Fruit fly (Drosophila melanogaster): ENCODE results near the gene salt.

salt gene

DNA sequence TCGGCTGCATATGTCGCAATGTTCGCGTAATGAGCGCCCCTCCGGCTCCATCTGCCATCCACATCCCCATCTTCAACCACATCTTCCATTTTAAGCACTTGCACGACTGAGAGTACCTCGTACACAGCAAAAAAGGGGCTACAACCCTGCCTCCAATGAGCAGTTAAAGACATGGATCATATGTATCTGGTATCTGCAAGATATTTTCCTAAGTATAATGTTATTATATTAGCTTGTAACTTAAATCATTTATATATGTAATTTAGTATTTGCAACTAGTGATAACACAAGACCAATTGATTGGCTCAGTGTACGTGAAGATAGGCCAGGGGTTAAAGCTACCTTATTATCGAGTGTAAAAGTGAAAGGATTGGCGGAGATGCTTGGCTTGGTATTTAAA is 8.2 kb upstream of the salt start:
- TF ChIP-seq Myc (optimal IDR thresholded peaks at IDR 0.05) (no peak), insv (optimal IDR thresholded peaks at IDR 0.05) (no peak), h (optimal IDR thresholded peaks at IDR 0.05) (no peak), psq (optimal IDR thresholded peaks at IDR 0.05) (no peak), Sin3A (optimal IDR thresholded peaks at IDR 0.05) (no peak), ttk (optimal IDR thresholded peaks at IDR 0.05) (no peak)

DNA sequence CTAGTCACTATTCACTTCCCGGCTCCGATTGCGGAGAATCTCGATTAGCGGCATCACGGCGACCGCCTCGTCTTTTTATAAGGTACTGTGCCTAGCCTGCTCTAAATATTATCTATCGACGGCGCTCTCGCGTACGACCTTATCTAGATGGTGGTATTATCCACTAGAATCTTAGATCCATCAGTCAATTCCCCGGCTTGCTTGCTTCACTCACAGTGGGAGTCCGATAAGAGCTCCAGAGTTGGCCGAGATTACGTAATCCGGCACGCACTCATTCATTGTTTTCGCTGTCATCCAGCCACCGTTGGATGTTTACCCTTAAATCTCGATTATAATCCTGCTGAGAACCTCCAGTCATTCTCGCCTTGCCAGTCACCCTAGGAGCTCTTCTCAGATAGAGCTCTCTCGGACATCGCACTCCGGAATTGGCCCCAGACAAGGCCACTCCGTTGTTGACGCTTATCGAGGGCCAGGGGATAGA is 7.1 kb upstream of the salt start, which contains the start of gene Smvt:
TSS of gene Smvt (minus strand) at position 51 of the 481 bp plus-strand sequence.
- TF ChIP-seq Sin3A (optimal IDR thresholded peaks at IDR 0.05) (no peak), psq (optimal IDR thresholded peaks at IDR 0.05) (no peak), insv (optimal IDR thresholded peaks at IDR 0.05) (no peak), ttk (optimal IDR thresholded peaks at IDR 0.05) (no peak), h (optimal IDR thresholded peaks at IDR 0.05) (no peak), Myc (optimal IDR thresholded peaks at IDR 0.05) (no peak)

DNA sequence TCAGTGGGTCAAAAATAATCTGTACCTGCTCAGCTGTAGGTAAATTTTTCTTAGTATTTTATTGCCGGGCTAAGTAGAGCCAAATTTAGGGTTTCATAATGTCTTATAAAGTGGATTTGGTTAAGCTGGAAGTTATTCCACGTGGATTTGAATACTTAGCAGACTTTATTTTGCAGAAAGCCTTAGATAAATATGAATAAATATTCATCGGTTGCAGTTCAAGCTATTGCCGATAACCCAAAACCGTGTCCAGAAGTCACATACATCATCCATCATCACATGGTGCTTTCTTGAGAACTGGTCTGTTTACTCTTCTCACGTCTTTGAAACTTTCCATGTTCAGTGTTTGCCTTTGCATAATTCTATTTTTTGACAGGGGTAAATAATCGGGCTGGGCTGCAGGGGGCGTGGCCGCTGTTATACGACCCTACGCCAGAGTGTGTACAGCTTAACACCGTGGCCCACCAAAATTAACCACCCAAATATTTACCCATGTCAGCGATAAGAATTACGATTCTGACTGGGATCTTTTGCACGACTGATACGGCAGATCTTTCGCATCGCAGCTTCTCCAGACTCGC is 4.2 kb upstream of the salt start, which contains the start of gene CG2187:
TSS of gene CG2187 (minus strand) at position 51 of the 581 bp plus-strand sequence.
- TF ChIP-seq psq (optimal IDR thresholded peaks at IDR 0.05) (no peak), Myc (optimal IDR thresholded peaks at IDR 0.05) (no peak), h (optimal IDR thresholded peaks at IDR 0.05) (no peak), Sin3A (optimal IDR thresholded peaks at IDR 0.05) (no peak), ttk (optimal IDR thresholded peaks at IDR 0.05) (no peak), insv (optimal IDR thresholded peaks at IDR 0.05) (no peak)

DNA sequence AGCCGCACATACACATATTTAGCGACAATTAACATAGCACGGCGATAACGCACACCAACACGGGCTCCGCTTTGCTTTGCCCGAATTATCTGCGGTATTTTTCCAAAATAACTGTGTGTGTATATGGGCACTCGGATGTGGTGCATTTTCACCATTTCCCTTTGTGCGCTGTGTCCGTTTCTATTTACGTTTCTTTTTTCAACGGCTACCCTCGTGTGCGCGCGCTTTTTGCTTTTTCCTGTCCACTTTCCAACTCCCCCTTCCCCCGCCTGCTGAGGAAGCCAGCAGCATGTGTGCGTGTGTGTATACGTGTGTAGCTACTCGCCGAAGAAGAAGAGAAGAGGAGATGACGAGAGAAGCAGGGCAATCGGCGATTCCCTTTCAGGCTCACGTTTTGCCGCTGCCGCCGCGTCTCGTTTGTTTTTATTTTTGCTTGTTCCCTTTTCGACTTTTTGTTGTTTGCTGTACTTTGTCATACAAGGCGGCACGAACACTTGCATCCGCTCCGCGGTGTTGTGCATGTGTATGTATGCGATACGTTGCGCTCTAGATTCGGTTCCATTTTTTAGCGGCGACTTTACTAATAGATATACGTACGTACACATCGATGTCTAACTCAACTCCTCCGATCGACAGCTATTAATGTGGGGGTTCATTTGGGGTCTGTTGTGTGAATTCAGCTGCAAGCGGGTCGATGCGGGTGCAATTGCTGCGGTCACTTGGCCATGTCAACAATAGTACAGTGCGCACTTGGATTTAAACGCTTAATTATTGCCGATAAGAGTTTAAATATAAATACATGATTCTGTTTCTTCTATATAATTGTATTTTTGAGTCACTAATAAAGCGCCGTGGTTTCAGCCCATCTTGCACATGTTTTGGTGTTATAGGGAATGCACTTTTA is 6.2 kb downstream of the salt start:
- TF ChIP-seq Myc (optimal IDR thresholded peaks at IDR 0.05), result no peak
- peak; percentile 75 for TF ChIP-seq psq (optimal IDR thresholded peaks at IDR 0.05)

DNA sequence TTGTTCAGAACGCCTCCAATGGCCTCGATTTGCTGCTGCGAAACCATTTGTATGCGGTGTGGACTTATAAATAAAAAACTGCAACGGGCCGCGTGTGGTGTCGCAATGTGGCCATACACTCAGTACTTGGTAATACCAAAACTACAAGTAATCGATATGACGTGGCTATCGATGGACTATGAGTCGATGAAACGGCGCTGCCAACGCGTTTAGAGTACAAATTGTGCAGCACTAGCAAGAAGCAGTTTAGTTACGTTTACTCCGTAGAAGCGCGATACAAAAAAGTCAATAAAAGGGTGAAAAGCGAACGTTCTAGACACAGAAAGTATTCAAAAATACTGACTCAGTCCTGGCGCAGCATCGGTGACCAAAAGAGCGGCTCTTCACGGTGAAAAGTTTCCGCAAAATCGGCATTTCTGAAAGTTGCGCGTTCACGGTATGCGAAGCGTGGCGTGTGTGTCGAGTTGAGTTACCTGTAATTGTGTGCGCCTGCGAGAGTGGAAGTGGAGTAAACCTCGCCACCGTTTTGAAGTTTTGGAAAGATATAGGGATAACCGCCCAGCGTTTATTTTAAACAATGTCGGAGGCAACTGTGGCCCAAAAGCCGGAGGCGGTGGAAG is 7.0 kb downstream of the salt start, which contains the start of the genes nero and CG1910:
TSS of gene nero (minus strand) at position 130 of the 620 bp plus-strand sequence.
TSS of gene CG1910 (plus strand) at position 215 of the 620 bp plus-strand sequence.
- TF ChIP-seq ttk (optimal IDR thresholded peaks at IDR 0.05), result no peak
- TF ChIP-seq Sin3A (optimal IDR thresholded peaks at IDR 0.05), result no peak
- no peak for TF ChIP-seq insv (optimal IDR thresholded peaks at IDR 0.05)
- no peak for TF ChIP-seq Myc (optimal IDR thresholded peaks at IDR 0.05)
- no peak for TF ChIP-seq h (optimal IDR thresholded peaks at IDR 0.05)
- no peak for TF ChIP-seq psq (optimal IDR thresholded peaks at IDR 0.05)

DNA sequence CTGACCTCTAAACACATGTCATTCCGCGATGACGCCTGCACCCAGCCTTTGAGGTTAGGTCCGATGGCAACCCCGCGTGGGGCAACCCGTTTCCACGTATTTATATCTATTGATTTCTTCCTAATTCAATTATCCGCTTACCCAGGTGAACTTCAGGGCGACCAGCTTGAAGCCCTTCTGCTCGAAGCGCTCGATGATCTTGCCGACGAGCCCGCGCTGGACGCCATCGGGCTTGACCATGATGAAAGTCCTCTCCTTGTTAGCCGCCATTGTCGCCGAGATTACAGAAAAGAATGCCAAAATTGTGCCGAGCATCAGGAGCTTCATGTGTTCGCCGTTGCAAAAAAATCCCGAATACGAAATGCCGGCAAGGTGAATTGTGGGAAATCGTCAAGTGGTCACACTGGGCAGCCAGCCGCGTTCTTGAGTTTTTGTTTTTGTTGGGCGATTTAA is 8.8 kb downstream of the salt start, which contains the start of gene awd:
TSS of gene awd (minus strand) at position 449 of the 453 bp plus-strand sequence.
- TF ChIP-seq ttk (optimal IDR thresholded peaks at IDR 0.05) (no peak), psq (optimal IDR thresholded peaks at IDR 0.05) (no peak), Myc (optimal IDR thresholded peaks at IDR 0.05) (no peak), h (optimal IDR thresholded peaks at IDR 0.05) (no peak), Sin3A (optimal IDR thresholded peaks at IDR 0.05) (no peak), insv (optimal IDR thresholded peaks at IDR 0.05) (no peak)

DNA sequence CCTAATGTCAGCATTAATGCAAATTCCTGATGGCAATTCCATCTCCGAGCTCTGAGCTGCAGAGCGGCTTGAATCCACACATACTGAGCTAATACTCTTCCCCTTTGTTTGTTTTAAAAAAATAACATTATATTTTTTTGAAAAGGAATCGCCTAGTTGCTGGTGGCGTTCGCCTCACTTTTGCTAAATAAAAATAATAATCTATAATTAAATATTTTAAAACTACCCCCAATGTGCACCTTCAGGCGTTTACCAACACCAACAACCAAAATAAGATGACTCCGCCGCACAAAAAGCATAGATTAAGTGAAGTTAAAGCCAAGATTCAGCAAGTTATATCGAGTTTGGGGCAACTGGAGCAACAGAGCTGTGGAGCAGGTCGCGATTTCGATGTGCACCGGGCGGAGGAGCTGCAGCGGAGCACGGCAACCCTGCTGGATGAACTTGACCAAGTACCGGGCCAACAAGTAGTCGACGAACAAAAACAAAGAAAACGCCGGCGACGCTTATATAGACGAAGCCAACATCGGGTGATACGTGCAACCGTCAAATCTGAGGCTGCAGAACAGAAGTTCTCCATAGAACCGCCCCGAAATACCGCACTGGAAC is 10.4 kb downstream of the salt start, which contains the start of gene CG1896:
TSS of gene CG1896 (plus strand) at position 239 of the 609 bp plus-strand sequence.
- TF ChIP-seq h (optimal IDR thresholded peaks at IDR 0.05) (no peak), Sin3A (optimal IDR thresholded peaks at IDR 0.05) (no peak), psq (optimal IDR thresholded peaks at IDR 0.05) (no peak), ttk (optimal IDR thresholded peaks at IDR 0.05) (no peak), Myc (optimal IDR thresholded peaks at IDR 0.05) (no peak), insv (optimal IDR thresholded peaks at IDR 0.05) (no peak)

DNA sequence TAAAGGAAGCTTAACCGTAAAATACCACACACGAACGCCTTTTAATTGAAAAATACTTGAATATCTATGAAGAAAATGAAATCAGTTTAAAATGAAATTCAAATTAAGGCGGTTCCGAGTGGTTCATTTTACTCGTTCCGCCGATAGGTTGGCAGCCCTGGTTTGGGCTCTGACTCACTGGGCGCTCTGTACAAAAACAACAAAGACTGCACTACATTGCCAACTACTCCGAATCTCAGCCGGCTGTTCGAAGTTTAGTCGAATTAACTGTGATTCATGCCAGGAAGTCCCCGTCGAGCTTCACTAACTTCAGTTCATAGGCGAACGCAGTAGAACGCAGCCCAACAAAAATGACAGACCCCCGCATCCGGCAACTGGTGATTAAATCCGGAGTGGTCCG is 11.2 kb downstream of the salt start, which contains the start of gene Tbca:
TSS of gene Tbca (plus strand) at position 212 of the 400 bp plus-strand sequence.
- TF ChIP-seq h (optimal IDR thresholded peaks at IDR 0.05), result no peak
- TF ChIP-seq ttk (optimal IDR thresholded peaks at IDR 0.05), result no peak
- TF ChIP-seq psq (optimal IDR thresholded peaks at IDR 0.05), result no peak
- TF ChIP-seq Myc (optimal IDR thresholded peaks at IDR 0.05), result no peak
- TF ChIP-seq Sin3A (optimal IDR thresholded peaks at IDR 0.05), result no peak
- no peak for TF ChIP-seq insv (optimal IDR thresholded peaks at IDR 0.05)

DNA sequence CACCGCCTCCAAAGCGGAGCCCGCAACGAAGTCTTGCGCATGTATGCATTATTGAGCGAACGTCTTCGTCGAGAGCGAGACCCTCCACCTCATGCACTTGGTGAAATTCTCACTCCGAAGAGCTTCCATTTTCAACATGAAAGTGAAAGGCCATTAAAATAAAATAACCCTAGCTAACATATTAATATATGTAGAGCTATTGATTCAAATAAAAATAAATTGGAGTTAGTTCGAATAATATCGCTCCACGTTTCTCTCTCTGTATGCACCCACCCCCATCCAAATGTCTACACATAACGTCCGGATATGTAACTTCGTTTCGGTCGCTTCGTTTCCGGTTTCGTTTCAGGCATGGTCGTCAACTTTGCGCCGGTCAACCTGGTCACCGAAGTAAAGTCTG is 13.2 kb downstream of the salt start:
- TF ChIP-seq h (optimal IDR thresholded peaks at IDR 0.05) (no peak), Myc (optimal IDR thresholded peaks at IDR 0.05) (no peak), ttk (optimal IDR thresholded peaks at IDR 0.05) (no peak), Sin3A (optimal IDR thresholded peaks at IDR 0.05) (no peak), insv (optimal IDR thresholded peaks at IDR 0.05) (no peak), psq (optimal IDR thresholded peaks at IDR 0.05) (no peak)

DNA sequence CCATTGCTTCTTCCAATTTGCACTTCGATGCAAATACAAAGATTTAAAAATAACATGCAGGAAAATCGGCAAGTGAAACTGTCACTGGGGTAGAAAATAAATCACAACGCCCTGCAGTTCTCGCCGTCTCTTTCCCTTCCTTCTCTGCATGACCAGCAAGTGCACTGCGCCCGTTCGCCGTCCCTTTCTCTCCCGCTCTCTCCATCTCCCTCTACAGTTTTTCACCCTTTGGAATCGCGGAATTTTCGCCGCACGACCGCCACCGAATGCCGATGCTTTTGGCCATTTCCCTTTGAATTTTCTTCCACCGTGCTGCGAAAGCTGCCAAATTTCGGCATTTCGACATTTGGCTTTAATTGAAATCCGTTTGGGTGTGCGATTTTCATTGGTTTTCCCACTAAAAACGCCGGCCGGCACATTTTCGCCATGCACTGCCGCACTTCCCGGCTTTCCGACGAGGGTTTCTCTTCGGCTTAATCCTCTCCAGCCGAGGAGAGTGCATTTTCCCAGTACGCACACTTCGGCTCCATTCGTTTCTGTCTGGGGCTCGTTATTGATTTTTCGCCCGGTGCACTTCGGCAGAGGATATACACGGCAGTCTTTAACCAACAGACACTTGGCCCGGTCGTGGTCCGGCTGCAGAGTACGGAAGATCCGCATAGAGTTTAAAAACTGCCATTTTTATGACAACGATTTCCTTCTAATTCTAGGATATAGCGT is 15.3 kb downstream of the salt start:
- TF ChIP-seq psq (optimal IDR thresholded peaks at IDR 0.05), result no peak
- no peak for TF ChIP-seq ttk (optimal IDR thresholded peaks at IDR 0.05)
- no peak for TF ChIP-seq h (optimal IDR thresholded peaks at IDR 0.05)
- no peak for TF ChIP-seq insv (optimal IDR thresholded peaks at IDR 0.05)
- no peak for TF ChIP-seq Sin3A (optimal IDR thresholded peaks at IDR 0.05)
- TF ChIP-seq Myc (optimal IDR thresholded peaks at IDR 0.05), result no peak

Data from Kc167 (cell line).